Worm (Caenorhabditis elegans) whole organism, L2 larva: ENCODE results near the gene eri-12.
"Not testable (repeated sequence)": the region's sequence is repeated elsewhere in the genome, so short reads cannot be mapped to it uniquely, and the experiment has no call there.

ENCODE experiments used
- C34F6.9 ChIP-seq: fragments of 150-350 bp; optimal IDR thresholded peaks from 2 replicates; lab custom pipeline; 2014; ENCODE audit warnings: missing biosample characterization, missing genetic modification characterization
- R02D3.7 ChIP-seq: fragments of 150-350 bp; optimal IDR thresholded peaks from 2 replicates; lab custom pipeline; 2014; ENCODE audit warnings: missing biosample characterization, missing genetic modification characterization
- Y55F3AM.14 ChIP-seq: fragments of 200-800 bp; sonication (Bioruptor generic); optimal IDR thresholded peaks from 2 replicates; lab custom pipeline; 2018; ENCODE audit warnings: mild to moderate bottlenecking, missing genetic modification characterization, missing compliant biosample characterization
- aly-2 ChIP-seq: fragments of 150-350 bp; optimal IDR thresholded peaks from 2 replicates; lab custom pipeline; 2014; ENCODE audit warnings: missing biosample characterization, missing genetic modification characterization
- ama-1 ChIP-seq: fragments of 150-350 bp; optimal IDR thresholded peaks from 2 replicates; lab custom pipeline; 2018; ENCODE audit warnings: inconsistent platforms
- blmp-1 ChIP-seq: sonication (generic microtip); optimal IDR thresholded peaks from 2 replicates; lab custom pipeline; 2017; ENCODE audit warnings: missing genetic modification characterization, mild to moderate bottlenecking, missing compliant biosample characterization, antibody characterized with exemption, moderate library complexity; ENCODE audit not compliant: insufficient read depth
- ceh-16 ChIP-seq: fragments of 150-350 bp; optimal IDR thresholded peaks from 2 replicates; lab custom pipeline; 2014; ENCODE audit warnings: missing biosample characterization, missing genetic modification characterization
- dmd-4 ChIP-seq: sonication (generic microtip); optimal IDR thresholded peaks from 2 replicates; lab custom pipeline; 2017; ENCODE audit warnings: missing biosample characterization, missing genetic modification characterization
- elt-1 ChIP-seq: fragments of 150-350 bp; optimal IDR thresholded peaks from 2 replicates; lab custom pipeline; 2014; ENCODE audit warnings: missing biosample characterization, missing genetic modification characterization
- elt-3 ChIP-seq: sonication (generic microtip); optimal IDR thresholded peaks from 2 replicates; lab custom pipeline; 2017; ENCODE audit warnings: missing biosample characterization, missing genetic modification characterization
- fos-1 ChIP-seq: fragments of 150-350 bp; optimal IDR thresholded peaks from 2 replicates; lab custom pipeline; 2014; ENCODE audit warnings: missing biosample characterization, missing genetic modification characterization
- gmeb-1 ChIP-seq: fragments of 150-350 bp; optimal IDR thresholded peaks from 2 replicates; lab custom pipeline; 2014; ENCODE audit warnings: missing biosample characterization, missing genetic modification characterization
- lin-11 ChIP-seq: fragments of 150-350 bp; sonication (generic microtip); optimal IDR thresholded peaks from 2 replicates; lab custom pipeline; 2014; ENCODE audit warnings: missing biosample characterization, missing genetic modification characterization, inconsistent platforms, mixed read lengths
- lin-13 ChIP-seq: fragments of 150-350 bp; optimal IDR thresholded peaks from 2 replicates; lab custom pipeline; 2014; ENCODE audit warnings: missing biosample characterization, missing genetic modification reagents, missing genetic modification characterization
- lin-39 ChIP-seq: fragments of 150-350 bp; optimal IDR thresholded peaks from 2 replicates; lab custom pipeline; 2014; ENCODE audit warnings: missing biosample characterization, missing genetic modification reagents, missing genetic modification characterization
- lsy-2 ChIP-seq, 2 experiments: fragments of 150-350 bp in 1 of 2; sonication (generic microtip) in 1 of 2; optimal IDR thresholded peaks; 2 replicates each; lab custom pipeline; 2014 to 2017; ENCODE audit warnings: missing biosample characterization in 2 of 2, missing genetic modification characterization in 2 of 2
- mab-5 ChIP-seq: fragments of 150-350 bp; optimal IDR thresholded peaks from 2 replicates; lab custom pipeline; 2014; ENCODE audit warnings: missing biosample characterization, missing genetic modification characterization
- mbf-1 ChIP-seq: sonication (generic microtip); optimal IDR thresholded peaks from 2 replicates; lab custom pipeline; 2017; ENCODE audit warnings: missing biosample characterization, missing genetic modification characterization
- mdl-1 ChIP-seq, 2 experiments: fragments of 150-350 bp in 1 of 2; sonication (generic microtip) in 1 of 2; optimal IDR thresholded peaks; 2 replicates each; lab custom pipeline; 2017; ENCODE audit warnings: missing biosample characterization in 2 of 2, missing genetic modification characterization in 2 of 2
- nhr-11 ChIP-seq: fragments of 150-350 bp; optimal IDR thresholded peaks from 2 replicates; lab custom pipeline; 2014; ENCODE audit warnings: missing biosample characterization, missing genetic modification characterization
- nhr-129 ChIP-seq: fragments of 150-350 bp; optimal IDR thresholded peaks from 2 replicates; lab custom pipeline; 2014; ENCODE audit warnings: missing biosample characterization, missing genetic modification characterization
- nhr-21 ChIP-seq: fragments of 150-350 bp; optimal IDR thresholded peaks from 2 replicates; lab custom pipeline; 2014; ENCODE audit warnings: missing biosample characterization, missing genetic modification characterization
- nhr-237 ChIP-seq: fragments of 150-350 bp; optimal IDR thresholded peaks from 2 replicates; lab custom pipeline; 2014; ENCODE audit warnings: missing biosample characterization, missing genetic modification characterization
- nhr-25 ChIP-seq: fragments of 150-350 bp; sonication (generic microtip); optimal IDR thresholded peaks from 3 replicates; lab custom pipeline; 2014; ENCODE audit warnings: missing biosample characterization, missing genetic modification characterization
- nhr-6 ChIP-seq: fragments of 150-350 bp; optimal IDR thresholded peaks from 2 replicates; lab custom pipeline; 2014; ENCODE audit warnings: missing biosample characterization, missing genetic modification characterization
- nhr-77 ChIP-seq: fragments of 150-350 bp; optimal IDR thresholded peaks from 2 replicates; lab custom pipeline; 2014; ENCODE audit warnings: missing biosample characterization, missing genetic modification characterization
- skn-1 ChIP-seq: sonication (generic microtip); optimal IDR thresholded peaks from 2 replicates; lab custom pipeline; 2017; ENCODE audit warnings: missing biosample characterization, missing genetic modification characterization
- sma-9 ChIP-seq, 2 experiments: fragments of 150-350 bp in 1 of 2; sonication (generic microtip) in 1 of 2; optimal IDR thresholded peaks; 2 replicates each; lab custom pipeline; 2014 to 2016; ENCODE audit warnings: missing genetic modification characterization in 2 of 2, mild to moderate bottlenecking in 1 of 2, missing biosample characterization in 1 of 2, missing compliant biosample characterization in 1 of 2, missing genetic modification reagents in 1 of 2, moderate library complexity in 1 of 2
- snpc-4 ChIP-seq: fragments of 150-350 bp; optimal IDR thresholded peaks from 2 replicates; lab custom pipeline; 2014; ENCODE audit warnings: missing biosample characterization, missing genetic modification characterization
- unc-39 ChIP-seq: fragments of 150-350 bp; optimal IDR thresholded peaks from 2 replicates; lab custom pipeline; 2014; ENCODE audit warnings: missing biosample characterization, missing genetic modification characterization
- unc-55 ChIP-seq: fragments of 150-350 bp; sonication (generic microtip); optimal IDR thresholded peaks from 3 replicates; lab custom pipeline; 2014; ENCODE audit warnings: missing biosample characterization, missing genetic modification reagents, missing genetic modification characterization
- unc-62 ChIP-seq: fragments of 150-350 bp; optimal IDR thresholded peaks from 2 replicates; lab custom pipeline; 2014; ENCODE audit warnings: missing biosample characterization, missing genetic modification reagents, missing genetic modification characterization
- zag-1 ChIP-seq: fragments of 150-350 bp; optimal IDR thresholded peaks from 2 replicates; lab custom pipeline; 2014; ENCODE audit warnings: missing biosample characterization, missing genetic modification characterization
- ztf-1 ChIP-seq: fragments of 200-800 bp; sonication (Bioruptor generic); conservative IDR thresholded peaks from 2 replicates; pipeline ENCODE4 v1.3.6; 2022; ENCODE audit warnings: missing genetic modification characterization, missing compliant biosample characterization
- ztf-11 ChIP-seq: sonication (generic microtip); optimal IDR thresholded peaks from 2 replicates; lab custom pipeline; 2017; ENCODE audit warnings: missing biosample characterization, missing genetic modification characterization
- ztf-4 ChIP-seq: fragments of 150-350 bp; optimal IDR thresholded peaks from 2 replicates; lab custom pipeline; 2014; ENCODE audit warnings: missing biosample characterization, missing genetic modification characterization

eri-12 gene

DNA sequence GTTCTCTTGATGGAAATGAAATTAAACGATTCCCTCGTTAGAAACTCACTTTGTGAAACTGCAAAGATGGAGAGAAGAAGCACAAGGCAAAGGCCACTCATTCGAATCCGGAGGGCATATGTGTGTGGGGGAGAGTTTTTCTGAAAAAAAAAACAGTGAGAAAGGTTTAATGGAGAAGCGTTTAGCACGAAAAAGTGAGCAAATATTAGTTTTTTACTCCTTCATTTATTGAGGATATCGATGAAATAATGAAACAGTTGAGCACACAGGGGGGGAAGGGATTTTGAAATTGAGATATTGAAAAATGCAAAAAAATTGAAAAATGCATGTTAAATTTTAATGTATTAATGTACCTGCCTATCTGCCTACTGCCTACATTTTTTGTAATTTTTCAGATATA, 21.6 kb downstream of the eri-12 start, which contains the start of gene nlr-1:
nlr-1 (minus strand) TSS at position 101 of the 400 bp plus-strand sequence.
- TF ChIP-seq lin-11, snpc-4, unc-39 (tag; lab: Kevin White, UChicago): not testable (repeated sequence)

DNA sequence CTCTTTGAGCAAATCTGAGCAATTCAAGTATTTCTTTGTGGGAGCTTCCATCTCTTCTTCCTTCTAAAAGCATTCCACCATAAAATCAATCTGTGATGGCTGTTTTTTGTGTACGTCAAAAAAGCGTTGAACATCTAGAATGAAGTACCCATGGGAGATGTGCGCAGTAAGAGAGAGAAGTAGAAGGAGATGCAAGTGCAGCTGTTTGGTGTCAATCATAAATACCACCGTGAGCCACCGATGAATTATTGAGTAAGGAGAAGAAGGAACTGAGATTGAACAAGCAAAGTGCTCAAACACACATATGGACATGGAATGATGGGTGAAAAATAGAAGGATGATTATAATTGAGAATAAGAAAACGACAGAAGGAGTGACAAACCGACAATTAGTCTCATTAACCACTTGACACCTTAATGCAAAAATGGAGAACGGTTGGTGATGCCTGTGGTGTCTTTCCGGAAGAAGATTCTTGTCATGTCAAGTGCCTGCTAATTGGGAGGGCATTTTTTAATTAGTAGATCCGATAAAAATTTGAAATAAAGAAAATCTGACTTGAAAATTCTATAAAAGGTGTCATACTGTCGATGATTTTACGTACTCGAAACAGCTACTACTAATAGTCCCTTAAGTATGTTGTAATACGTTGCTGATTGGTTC, 35.6 kb downstream of the eri-12 start:
- TF ChIP-seq R02D3.7 (tag; lab: Kevin White, UChicago), result no peak
- no peak for TF ChIP-seq Y55F3AM.14 (GFP tag; lab: Kevin White, UChicago)
- TF ChIP-seq mab-5, result peak; percentile 21
- peak; percentile 56 for TF ChIP-seq nhr-129 (tag; lab: Kevin White, UChicago)

DNA sequence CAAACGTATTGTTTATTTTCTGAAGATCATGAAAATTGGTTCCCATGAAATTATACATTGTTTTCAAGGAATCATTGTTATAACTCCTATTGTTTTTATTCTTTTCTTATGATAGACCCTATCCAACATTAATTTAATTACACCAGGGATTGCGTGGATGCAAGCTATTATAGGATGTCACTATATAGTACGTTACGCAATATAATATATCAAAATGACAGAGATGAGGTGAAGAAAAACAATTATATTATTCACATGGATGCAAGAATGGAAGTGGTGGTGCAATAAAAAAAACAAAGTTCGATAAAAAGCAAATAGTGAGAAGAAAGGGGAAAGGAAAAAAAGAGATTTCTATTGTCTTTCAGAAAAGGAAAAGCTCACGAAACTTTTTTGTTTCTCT, 36.7 kb downstream of the eri-12 start:
- TF ChIP-seq mbf-1 (tag; lab: Kevin White, UChicago) (no peak), zag-1 (no peak), snpc-4 (tag; lab: Kevin White, UChicago) (no peak), nhr-25 (tag; lab: Kevin White, UChicago) (no peak), nhr-129 (tag; lab: Kevin White, UChicago) (no peak), ceh-16 (no peak), gmeb-1 (tag; lab: Kevin White, UChicago) (no peak), mdl-1 (tag; optimal IDR thresholded peaks at IDR 0.05; lab: Kevin White, UChicago) (no peak), R02D3.7 (tag; lab: Kevin White, UChicago) (no peak), nhr-11 (tag; lab: Kevin White, UChicago) (no peak), ama-1 (lab: Kevin White, UChicago) (no peak), sma-9 (GFP tag; optimal IDR thresholded peaks at IDR 0.05; lab: Kevin White, UChicago) (no peak), sma-9 (tag; optimal IDR thresholded peaks at IDR 0.05; lab: Kevin White, UChicago) (no peak), lin-39 (no peak), nhr-6 (tag; lab: Kevin White, UChicago) (no peak), lsy-2 (tag; optimal IDR thresholded peaks at IDR 0.05; lab: Kevin White, UChicago) (no peak), nhr-237 (no peak)
- TF ChIP-seq, all 48 proteins: peak for 0

DNA sequence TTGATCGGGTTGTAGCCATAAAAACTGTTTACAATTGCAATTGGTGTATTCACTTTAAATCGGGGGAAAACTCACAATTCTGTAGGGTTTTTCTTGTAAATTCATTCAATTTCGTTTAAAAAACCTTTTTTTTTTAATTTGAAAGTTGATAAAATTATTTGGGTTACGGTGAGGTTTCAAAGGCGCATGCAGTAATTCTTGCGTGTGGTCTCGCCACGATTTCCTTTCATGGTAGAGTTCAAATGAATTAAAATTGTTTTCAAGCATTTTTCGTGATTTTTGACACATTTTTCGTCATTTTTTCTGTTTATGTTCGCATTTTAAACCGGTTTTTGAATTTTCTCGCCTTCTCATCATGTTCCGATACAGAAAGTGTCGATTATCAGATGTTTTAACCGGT, 38.0 kb downstream of the eri-12 start:
- no peak for TF ChIP-seq skn-1 (tag; lab: Kevin White, UChicago)
- TF ChIP-seq lin-39, result no peak
- TF ChIP-seq unc-55, result no peak
- no peak for TF ChIP-seq blmp-1 (tag; lab: Kevin White, UChicago)
- TF ChIP-seq elt-1 (tag; lab: Kevin White, UChicago), result no peak
- no peak for TF ChIP-seq nhr-21 (tag; lab: Kevin White, UChicago)
- no peak for TF ChIP-seq ceh-16
- no peak for TF ChIP-seq zag-1
- no peak for TF ChIP-seq ztf-1 (GFP tag; lab: Robert Waterston, UW)
- no peak for TF ChIP-seq elt-3 (tag; lab: Kevin White, UChicago)
- TF ChIP-seq nhr-237, result no peak
- TF ChIP-seq dmd-4 (tag; lab: Kevin White, UChicago), result no peak
- TF ChIP-seq nhr-77, result no peak
- TF ChIP-seq ztf-4 (tag; lab: Kevin White, UChicago), result no peak
- no peak for TF ChIP-seq snpc-4 (tag; lab: Kevin White, UChicago)

DNA sequence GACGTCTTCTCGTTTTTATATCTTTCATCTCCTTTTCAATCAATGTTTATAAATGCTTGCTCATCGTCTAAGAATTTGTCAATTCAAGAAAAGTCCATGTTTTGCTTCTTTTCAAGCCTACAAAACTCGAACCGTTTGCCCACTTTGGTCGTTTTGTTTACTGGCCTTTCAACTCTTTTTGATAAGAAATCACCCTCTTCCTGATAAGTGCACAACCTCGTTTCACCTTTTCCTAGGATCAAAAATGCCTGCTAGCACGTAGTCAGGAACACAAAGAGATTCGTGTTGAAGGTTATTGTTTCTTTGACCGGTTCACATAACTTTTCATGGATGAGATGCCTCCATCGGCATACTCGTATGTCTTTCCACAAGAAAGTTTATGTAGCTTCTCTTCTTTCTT, 40.0 kb downstream of the eri-12 start:
- no peak for TF ChIP-seq lsy-2 (tag; optimal IDR thresholded peaks at IDR 0.05; lab: Kevin White, UChicago)
- TF ChIP-seq ama-1 (lab: Kevin White, UChicago), result no peak
- no peak for TF ChIP-seq nhr-11 (tag; lab: Kevin White, UChicago)
- TF ChIP-seq lin-13 (GFP tag; lab: Kevin White, UChicago), result no peak
- no peak for TF ChIP-seq aly-2 (tag; lab: Kevin White, UChicago)
- peak; percentile 17 for TF ChIP-seq nhr-129 (tag; lab: Kevin White, UChicago)
- no peak for TF ChIP-seq mbf-1 (tag; lab: Kevin White, UChicago)
- TF ChIP-seq elt-3 (tag; lab: Kevin White, UChicago), result no peak
- no peak for TF ChIP-seq unc-62 (GFP tag; lab: Kevin White, UChicago)
- TF ChIP-seq ztf-11 (tag; lab: Kevin White, UChicago), result no peak
- TF ChIP-seq C34F6.9, result no peak
- TF ChIP-seq fos-1 (tag; lab: Kevin White, UChicago), result peak; percentile 23
